Worm (Caenorhabditis elegans) whole organism, L4/young adult: Measurements from ENCODE around the gene M110.9.

ENCODE experiments used
- dao-5 ChIP-seq: sonication (generic microtip); optimal IDR thresholded peaks from 2 replicates; lab custom pipeline; 2016; ENCODE audit warnings: missing genotype, missing genetic modification characterization, moderate library complexity, missing compliant biosample characterization
- him-1 ChIP-seq: sonication (generic microtip); optimal IDR thresholded peaks from 2 replicates; lab custom pipeline; 2016; ENCODE audit warnings: missing genotype, missing genetic modification reagents, missing genetic modification characterization, missing compliant biosample characterization

DNA sequence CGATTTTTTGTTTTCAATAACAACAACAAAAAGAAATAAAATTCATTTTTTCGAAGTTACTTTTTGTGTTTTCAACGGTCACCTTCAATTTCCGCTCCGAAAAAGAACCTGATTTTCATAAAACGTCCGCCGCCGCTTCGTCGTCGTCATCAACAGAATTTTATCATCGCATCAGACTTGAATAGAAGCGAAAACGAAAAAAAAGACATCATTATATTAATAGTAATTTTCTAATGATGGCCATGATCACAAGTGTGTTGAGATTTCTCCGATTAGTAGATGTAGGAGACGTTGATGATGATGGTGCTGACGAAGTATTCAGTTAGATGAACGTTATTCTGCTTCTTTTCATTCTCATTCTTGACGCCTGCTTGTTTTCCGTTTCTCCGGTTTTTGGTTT is 7.1 kb upstream of the M110.9 start:
- no peak for TF ChIP-seq him-1 (tag; lab: Kevin White, UChicago)
- no peak for TF ChIP-seq dao-5
